Fruit fly (Drosophila melanogaster): Measurements from ENCODE around the gene CG32473.
A peak's percentile ranks its signal among the peaks of the same experiment; 100 is the strongest.

Gene CG32473

dm6 chr3R:13270648-13271047 is 31.8 kb upstream of the CG32473 start:
- TF ChIP-seq CG11696 (GFP tag; IDR thresholded peaks at IDR 0.05): no peak

DNA sequence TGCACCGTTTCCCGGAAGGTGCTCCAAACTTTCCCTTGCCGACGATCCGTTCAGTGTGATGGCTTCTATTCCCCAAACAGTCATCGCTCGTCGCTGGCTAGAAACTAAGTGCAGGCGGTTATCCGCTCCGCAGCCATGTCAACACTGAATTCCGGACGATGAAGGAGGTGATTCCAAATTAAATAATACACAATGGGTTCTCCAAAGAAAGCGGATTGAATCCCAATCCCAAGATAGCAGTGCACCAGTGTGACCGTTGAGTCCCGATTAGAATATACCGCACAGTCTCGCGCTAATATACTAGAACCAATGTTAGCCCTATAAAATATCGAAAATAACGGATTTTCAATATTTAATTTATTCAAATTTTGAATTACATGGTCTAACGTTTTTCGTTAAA is 30.7 kb upstream of the CG32473 start, which contains the start of gene TBC1D5:
TSS of gene TBC1D5 (minus strand) at position 254 of the 400 bp plus-strand sequence.
- TF ChIP-seq CG10267 (tag; optimal IDR thresholded peaks at IDR 0.05): peak; percentile 18
- peak; percentile 1 for TF ChIP-seq CG2116 (GFP tag; optimal IDR thresholded peaks at IDR 0.05)
- no peak for TF ChIP-seq hkb (optimal IDR thresholded peaks at IDR 0.05)
- no peak for TF ChIP-seq hkb (GFP tag; IDR thresholded peaks at IDR 0.05)
- peak; percentile 76 for TF ChIP-seq E2f2 (GFP tag; IDR thresholded peaks at IDR 0.05)
- peak; percentile 7 for TF ChIP-seq CG17829 (tag; optimal IDR thresholded peaks at IDR 0.05)
- no peak for TF ChIP-seq Sry-δ (GFP tag; optimal IDR thresholded peaks at IDR 0.05)
- no peak for TF ChIP-seq CG10565 (GFP tag; optimal IDR thresholded peaks at IDR 0.05)
- TF ChIP-seq CG4617 (GFP tag; optimal IDR thresholded peaks at IDR 0.05; ENCODE audit: borderline replicate concordance): peak; percentile 67
- peak; percentile 77 for TF ChIP-seq CG9797 (GFP tag; optimal IDR thresholded peaks at IDR 0.05)
- TF ChIP-seq danr (GFP tag; IDR thresholded peaks at IDR 0.05): no peak
- TF ChIP-seq CG10462 (GFP tag; optimal IDR thresholded peaks at IDR 0.05): no peak
- no peak for TF ChIP-seq Sin3A (optimal IDR thresholded peaks at IDR 0.05)
- TF ChIP-seq lov (optimal IDR thresholded peaks at IDR 0.05): no peak
- no peak for TF ChIP-seq lov (GFP tag; IDR thresholded peaks at IDR 0.05)
- TF ChIP-seq Dbx (GFP tag; IDR thresholded peaks at IDR 0.05): no peak
- TF ChIP-seq mam (GFP tag; optimal IDR thresholded peaks at IDR 0.05): no peak
- peak; percentile 22 for TF ChIP-seq BEAF-32 (GFP tag; optimal IDR thresholded peaks at IDR 0.05)
- no peak for TF ChIP-seq psq (GFP tag; optimal IDR thresholded peaks at IDR 0.05)
- peak; percentile 90 for TF ChIP-seq vvl (GFP tag; IDR thresholded peaks at IDR 0.05)
- peak; percentile 11 for TF ChIP-seq Lhr (GFP tag; optimal IDR thresholded peaks at IDR 0.05)
- no peak for TF ChIP-seq CG9609 (GFP tag; optimal IDR thresholded peaks at IDR 0.05)
- TF ChIP-seq CG33557 (GFP tag; optimal IDR thresholded peaks at IDR 0.05): no peak
- TF ChIP-seq CG18619 (GFP tag; optimal IDR thresholded peaks at IDR 0.05): no peak
- peak; percentile 32 for TF ChIP-seq Ets97D (GFP tag; optimal IDR thresholded peaks at IDR 0.05)
- peak; percentile 22 for TF ChIP-seq HmgZ (tag; optimal IDR thresholded peaks at IDR 0.05)
- no peak for TF ChIP-seq CG6813 (GFP tag; optimal IDR thresholded peaks at IDR 0.05)
- no peak for TF ChIP-seq exex (tag; optimal IDR thresholded peaks at IDR 0.05)
- TF ChIP-seq CG4282 (GFP tag; optimal IDR thresholded peaks at IDR 0.05): no peak
- no peak for TF ChIP-seq Vsx1 (GFP tag; optimal IDR thresholded peaks at IDR 0.05)
- TF ChIP-seq CG17568 (GFP tag; optimal IDR thresholded peaks at IDR 0.05): no peak
- peak; percentile 70 for TF ChIP-seq pzg (GFP tag; optimal IDR thresholded peaks at IDR 0.05)
- 0 out of 2 replicates have a peak, but pooled peaks have one; percentile 38 for TF ChIP-seq chm (GFP tag; IDR thresholded peaks at IDR 0.05)
- TF ChIP-seq YL-1 (GFP tag; optimal IDR thresholded peaks at IDR 0.05): peak; percentile 36
- peak; percentile 44; the same call in 1 of the 4 replicates for TF ChIP-seq chinmo (GFP tag; IDR thresholded peaks at IDR 0.05; ENCODE audit: partially characterized antibody)
- no peak for TF ChIP-seq CG12236 (GFP tag; optimal IDR thresholded peaks at IDR 0.05)
- TF ChIP-seq Ada2b (GFP tag; IDR thresholded peaks at IDR 0.05): no peak
- TF ChIP-seq stwl (tag; optimal IDR thresholded peaks at IDR 0.05): peak; percentile 80
- no peak for TF ChIP-seq CG16815 (GFP tag; optimal IDR thresholded peaks at IDR 0.05)
- TF ChIP-seq Sry-β (GFP tag; optimal IDR thresholded peaks at IDR 0.05): no peak
- no peak for TF ChIP-seq Ssrp (tag; optimal IDR thresholded peaks at IDR 0.05)
- no peak for TF ChIP-seq CG34376 (GFP tag; optimal IDR thresholded peaks at IDR 0.05)
- TF ChIP-seq NfI (GFP tag; optimal IDR thresholded peaks at IDR 0.05): no peak
- peak; percentile 18; the same call in 1 of the 2 replicates for TF ChIP-seq CG13287 (GFP tag; IDR thresholded peaks at IDR 0.05; ENCODE audit: partially characterized antibody)
- no peak for TF ChIP-seq az2 (GFP tag; optimal IDR thresholded peaks at IDR 0.05)
- peak; percentile 79 for TF ChIP-seq MBD-R2 (GFP tag; IDR thresholded peaks at IDR 0.05)
- TF ChIP-seq CG17328 (GFP tag; IDR thresholded peaks at IDR 0.05): no peak
- no peak for TF ChIP-seq CoRest (tag; optimal IDR thresholded peaks at IDR 0.05)
- no peak for TF ChIP-seq btn (GFP tag; optimal IDR thresholded peaks at IDR 0.05)
